Worm (Caenorhabditis elegans) whole organism, young adult: ENCODE results near the gene pho-7.

Source experiments
- B0019.2 ChIP-seq: fragments of 200-800 bp; sonication (Bioruptor generic); conservative IDR thresholded peaks from 2 replicates; pipeline ENCODE4 v1.3.6; 2022; ENCODE audit warnings: missing genetic modification reagents, missing genetic modification characterization, missing compliant biosample characterization
- B0261.1 ChIP-seq: sonication (generic microtip); optimal IDR thresholded peaks from 2 replicates; lab custom pipeline; 2016; ENCODE audit warnings: mild to moderate bottlenecking, missing genetic modification characterization, moderate library complexity, missing compliant biosample characterization
- F10E7.11 ChIP-seq: sonication (generic microtip); optimal IDR thresholded peaks from 2 replicates; lab custom pipeline; 2017; ENCODE audit warnings: mild to moderate bottlenecking, missing genetic modification characterization, moderate library complexity, missing compliant biosample characterization
- F37B4.10 ChIP-seq: fragments of 200-800 bp; sonication (Bioruptor generic); IDR thresholded peaks from 2 replicates; pipeline ENCODE4 v1.3.6; 2022; ENCODE audit warnings: missing genetic modification characterization, missing compliant biosample characterization
- F39B2.1 ChIP-seq: fragments of 200-800 bp; sonication (Bioruptor generic); IDR thresholded peaks from 2 replicates; pipeline ENCODE4 v1.3.6; 2022; ENCODE audit warnings: missing genetic modification reagents, missing genetic modification characterization, missing compliant biosample characterization
- K11D2.4 ChIP-seq: fragments of 200-800 bp; sonication (Bioruptor generic); IDR thresholded peaks from 2 replicates; pipeline ENCODE4 v1.3.6; 2022; ENCODE audit warnings: missing genetic modification reagents, missing genetic modification characterization, missing compliant biosample characterization
- T07F8.4 ChIP-seq: sonication (generic microtip); optimal IDR thresholded peaks from 2 replicates; lab custom pipeline; 2016; ENCODE audit warnings: mild to moderate bottlenecking, missing genetic modification characterization, moderate library complexity, missing compliant biosample characterization
- T26A5.8 ChIP-seq: sonication (generic microtip); optimal IDR thresholded peaks from 2 replicates; lab custom pipeline; 2016; ENCODE audit warnings: missing genetic modification characterization, missing compliant biosample characterization
- Y79H2A.3 ChIP-seq: fragments of 200-800 bp; sonication (Bioruptor generic); conservative IDR thresholded peaks from 2 replicates; pipeline ENCODE4 v1.3.6; 2022; ENCODE audit warnings: missing genetic modification reagents, missing genetic modification characterization, missing compliant biosample characterization
- aptf-2 ChIP-seq: fragments of 200-800 bp; sonication (Bioruptor generic); conservative IDR thresholded peaks from 2 replicates; pipeline ENCODE4 v1.3.6; 2022; ENCODE audit warnings: missing genetic modification reagents, missing genetic modification characterization, missing compliant biosample characterization
- atf-7 ChIP-seq: sonication (generic microtip); optimal IDR thresholded peaks from 2 replicates; lab custom pipeline; 2017; ENCODE audit warnings: mild to moderate bottlenecking, missing genetic modification characterization, missing compliant biosample characterization
- athp-1 ChIP-seq: sonication (generic microtip); optimal IDR thresholded peaks from 2 replicates; lab custom pipeline; 2017; ENCODE audit warnings: mild to moderate bottlenecking, missing genetic modification characterization, missing compliant biosample characterization
- attf-5 ChIP-seq: fragments of 200-800 bp; sonication (Bioruptor generic); optimal IDR thresholded peaks from 2 replicates; lab custom pipeline; 2018; ENCODE audit warnings: mild to moderate bottlenecking, missing genetic modification characterization, missing compliant biosample characterization
- bed-1 ChIP-seq: fragments of 200-800 bp; sonication (Bioruptor generic); IDR thresholded peaks from 2 replicates; pipeline ENCODE4 v1.3.6; 2022; ENCODE audit warnings: missing genetic modification reagents, missing genetic modification characterization, missing compliant biosample characterization
- bed-2 ChIP-seq: fragments of 200-800 bp; sonication (Bioruptor generic); IDR thresholded peaks from 2 replicates; pipeline ENCODE4 v1.3.6; 2022; ENCODE audit warnings: missing genetic modification reagents, missing genetic modification characterization, missing compliant biosample characterization
- cebp-1 ChIP-seq, 2 experiments: fragments of 200-800 bp in 1 of 2; sonication (Bioruptor generic) in 1 of 2; sonication (generic microtip) in 1 of 2; IDR thresholded peaks in 1 of 2; optimal IDR thresholded peaks in 1 of 2; 2 replicates each; pipeline versions ENCODE4 v1.3.6 to Lab custom; 2017 to 2022; ENCODE audit warnings: missing compliant biosample characterization in 2 of 2, missing genetic modification characterization in 2 of 2, mild to moderate bottlenecking in 1 of 2, missing genetic modification reagents in 1 of 2, moderate library complexity in 1 of 2
- ceh-100 ChIP-seq: fragments of 200-800 bp; sonication (Bioruptor generic); IDR thresholded peaks from 2 replicates; pipeline ENCODE4 v1.3.6; 2022; ENCODE audit warnings: missing genetic modification reagents, missing genetic modification characterization, missing compliant biosample characterization
- ceh-91 ChIP-seq: fragments of 200-800 bp; sonication (Bioruptor generic); IDR thresholded peaks from 2 replicates; pipeline ENCODE4 v1.3.6; 2022; ENCODE audit warnings: missing genetic modification reagents, missing genetic modification characterization, missing compliant biosample characterization
- die-1 ChIP-seq: sonication (generic microtip); optimal IDR thresholded peaks from 2 replicates; lab custom pipeline; 2016; ENCODE audit warnings: missing genotype, mild to moderate bottlenecking, missing genetic modification characterization, missing compliant biosample characterization
- dpl-1 ChIP-seq: fragments of 150-350 bp; optimal IDR thresholded peaks from 2 replicates; lab custom pipeline; 2014; ENCODE audit warnings: missing biosample characterization, missing genetic modification reagents, missing genetic modification characterization
- egl-44 ChIP-seq: fragments of 200-800 bp; sonication (Bioruptor generic); IDR thresholded peaks from 2 replicates; pipeline ENCODE4 v1.3.6; 2022; ENCODE audit warnings: missing genetic modification reagents, missing genetic modification characterization, missing compliant biosample characterization
- egrh-3 ChIP-seq: fragments of 200-800 bp; sonication (Bioruptor generic); IDR thresholded peaks from 2 replicates; pipeline ENCODE4 v1.3.6; 2022; ENCODE audit warnings: missing genetic modification reagents, missing genetic modification characterization, missing compliant biosample characterization
- ets-4 ChIP-seq: fragments of 200-800 bp; sonication (Bioruptor generic); optimal IDR thresholded peaks from 2 replicates; lab custom pipeline; 2018; ENCODE audit warnings: mild to moderate bottlenecking, missing genetic modification characterization, missing compliant biosample characterization
- fkh-3 ChIP-seq: sonication (generic microtip); optimal IDR thresholded peaks from 2 replicates; lab custom pipeline; 2016; ENCODE audit warnings: mild to moderate bottlenecking, missing genetic modification characterization, missing compliant biosample characterization
- gei-17 ChIP-seq: fragments of 200-800 bp; sonication (Bioruptor generic); optimal IDR thresholded peaks from 2 replicates; lab custom pipeline; 2018; ENCODE audit warnings: mild to moderate bottlenecking, missing genetic modification characterization, missing compliant biosample characterization
- hsf-1 ChIP-seq: fragments of 200-800 bp; sonication (Bioruptor generic); IDR thresholded peaks from 2 replicates; pipeline ENCODE4 v1.3.6; 2022; ENCODE audit warnings: missing genetic modification reagents, missing genetic modification characterization, missing compliant biosample characterization
- let-526 ChIP-seq: fragments of 200-800 bp; sonication (Bioruptor generic); IDR thresholded peaks from 2 replicates; pipeline ENCODE4 v1.3.6; 2022; ENCODE audit warnings: missing genetic modification reagents, missing genetic modification characterization, missing compliant biosample characterization
- lin-35 ChIP-seq, 3 experiments: fragments of 150-350 bp in 2 of 3; sonication (generic microtip) in 1 of 3; optimal IDR thresholded peaks; 2 replicates each; lab custom pipeline; 2014 to 2018; ENCODE audit warnings: missing biosample characterization in 3 of 3, missing genetic modification characterization in 3 of 3, missing genetic modification reagents in 3 of 3
- madf-8 ChIP-seq: fragments of 200-800 bp; sonication (Bioruptor generic); conservative IDR thresholded peaks from 2 replicates; pipeline ENCODE4 v1.3.6; 2022; ENCODE audit warnings: missing genetic modification reagents, missing genetic modification characterization, missing compliant biosample characterization
- mel-28 ChIP-seq: sonication (generic microtip); optimal IDR thresholded peaks from 2 replicates; lab custom pipeline; 2016; ENCODE audit warnings: borderline replicate concordance, mild to moderate bottlenecking, missing genetic modification characterization, missing compliant biosample characterization
- nfyb-1 ChIP-seq: fragments of 200-800 bp; sonication (Bioruptor generic); IDR thresholded peaks from 2 replicates; pipeline ENCODE4 v1.3.6; 2022; ENCODE audit warnings: missing genetic modification reagents, missing genetic modification characterization, missing compliant biosample characterization
- nhr-179 ChIP-seq: sonication (generic microtip); optimal IDR thresholded peaks from 2 replicates; lab custom pipeline; 2016; ENCODE audit warnings: mild to moderate bottlenecking, missing genetic modification characterization, missing compliant biosample characterization
- nhr-27 ChIP-seq: fragments of 200-800 bp; sonication (Bioruptor generic); optimal IDR thresholded peaks from 2 replicates; lab custom pipeline; 2018; ENCODE audit warnings: mild to moderate bottlenecking, missing genetic modification characterization, moderate library complexity, missing compliant biosample characterization
- nhr-80 ChIP-seq: sonication (generic microtip); optimal IDR thresholded peaks from 2 replicates; lab custom pipeline; 2016; ENCODE audit warnings: missing genetic modification characterization, missing compliant biosample characterization
- pha-4 ChIP-seq: fragments of 150-350 bp; sonication (generic microtip); optimal IDR thresholded peaks from 2 replicates; lab custom pipeline; 2014; ENCODE audit warnings: missing biosample characterization, missing genetic modification reagents, missing genetic modification characterization
- rcor-1 ChIP-seq: fragments of 200-800 bp; sonication (Bioruptor generic); IDR thresholded peaks from 2 replicates; pipeline ENCODE4 v1.3.6; 2022; ENCODE audit warnings: missing genetic modification reagents, missing genetic modification characterization, missing compliant biosample characterization
- rec-8 ChIP-seq, 2 experiments: sonication (generic microtip); optimal IDR thresholded peaks; 2 replicates each; lab custom pipeline; 2016; ENCODE audit warnings: mild to moderate bottlenecking in 2 of 2, missing genetic modification characterization in 2 of 2, missing genetic modification reagents in 2 of 2, missing genotype in 2 of 2, missing biosample characterization in 1 of 2, missing compliant biosample characterization in 1 of 2, moderate library complexity in 1 of 2
- rpc-1 ChIP-seq, 2 experiments: fragments of 150-350 bp in 1 of 2; sonication (generic microtip) in 1 of 2; optimal IDR thresholded peaks; 2 replicates each; lab custom pipeline; 2014 to 2018; ENCODE audit warnings: missing biosample characterization in 1 of 2, missing genetic modification characterization in 1 of 2, missing genetic modification reagents in 1 of 2, missing genotype in 1 of 2
- sea-2 ChIP-seq: fragments of 200-800 bp; sonication (Bioruptor generic); IDR thresholded peaks from 2 replicates; pipeline ENCODE4 v1.3.6; 2022; ENCODE audit warnings: missing genetic modification characterization, missing compliant biosample characterization
- sptf-2 ChIP-seq: fragments of 200-800 bp; sonication (Bioruptor generic); optimal IDR thresholded peaks from 2 replicates; lab custom pipeline; 2018; ENCODE audit warnings: mild to moderate bottlenecking, missing genetic modification characterization, missing compliant biosample characterization
- tlf-1 ChIP-seq: fragments of 200-800 bp; sonication (Bioruptor generic); optimal IDR thresholded peaks from 2 replicates; lab custom pipeline; 2018; ENCODE audit warnings: mild to moderate bottlenecking, missing genetic modification characterization, missing compliant biosample characterization
- unc-62 ChIP-seq: fragments of 150-350 bp; optimal IDR thresholded peaks from 2 replicates; lab custom pipeline; 2014; ENCODE audit warnings: missing biosample characterization, missing genetic modification reagents, missing genetic modification characterization
- xnd-1 ChIP-seq: sonication (generic microtip); optimal IDR thresholded peaks from 2 replicates; lab custom pipeline; 2016; ENCODE audit warnings: missing genotype, missing genetic modification reagents, missing genetic modification characterization, missing compliant biosample characterization
- zim-3 ChIP-seq: sonication (generic microtip); optimal IDR thresholded peaks from 2 replicates; lab custom pipeline; 2017; ENCODE audit warnings: mild to moderate bottlenecking, missing genetic modification characterization, moderate library complexity, missing compliant biosample characterization
- ztf-25 ChIP-seq: fragments of 200-800 bp; sonication (Bioruptor generic); IDR thresholded peaks from 2 replicates; pipeline ENCODE4 v1.3.6; 2022; ENCODE audit warnings: missing genetic modification reagents, missing genetic modification characterization, missing compliant biosample characterization
- ztf-6 ChIP-seq: fragments of 200-800 bp; sonication (Bioruptor generic); IDR thresholded peaks from 2 replicates; pipeline ENCODE4 v1.3.6; 2022; ENCODE audit warnings: missing genetic modification reagents, missing genetic modification characterization, missing compliant biosample characterization

pho-7 gene

ce11 chrX:10965508-10965907 is 24.4 kb upstream of the pho-7 start (continued):
- TF ChIP-seq K11D2.4 (GFP tag; lab: Robert Waterston, UW) (no peak), rec-8 (tag; optimal IDR thresholded peaks at IDR 0.05; lab: Kevin White, UChicago) (no peak), egrh-3 (GFP tag; lab: Robert Waterston, UW) (no peak), unc-62 (GFP tag; lab: Kevin White, UChicago) (no peak), ztf-25 (GFP tag; lab: Robert Waterston, UW) (no peak), bed-1 (GFP tag; lab: Robert Waterston, UW) (no peak)

ce11 chrX:10963453-10964046 is 22.4 kb upstream of the pho-7 start, which contains the start of gene nas-10:
TSS of gene nas-10 (minus strand) at chrX:10963503.
- TF ChIP-seq nhr-27 (tag; lab: Kevin White, UChicago) (peak; percentile 59), cebp-1 (GFP tag; IDR thresholded peaks at IDR 0.05; lab: Robert Waterston, UW) (no peak; the same call in 1 of the 2 replicates), cebp-1 (tag; optimal IDR thresholded peaks at IDR 0.05; lab: Kevin White, UChicago) (no peak), B0261.1 (peak; percentile 97), ztf-25 (GFP tag; lab: Robert Waterston, UW) (peak; percentile 78; the same call in 1 of the 2 replicates), pha-4 (tag; lab: Kevin White, UChicago) (no peak), ets-4 (peak; percentile 56), tlf-1 (GFP tag; lab: Kevin White, UChicago) (no peak), fkh-3 (no peak), egl-44 (GFP tag; lab: Robert Waterston, UW) (peak; percentile 88), athp-1 (tag; lab: Kevin White, UChicago) (peak; percentile 41), rcor-1 (GFP tag; lab: Robert Waterston, UW) (peak; percentile 73), atf-7 (peak; percentile 22), xnd-1 (tag; lab: Kevin White, UChicago) (no peak), lin-35 (GFP tag; optimal IDR thresholded peaks at IDR 0.05; lab: Kevin White, UChicago) (no peak), B0019.2 (GFP tag; lab: Robert Waterston, UW) (no peak), attf-5 (GFP tag; lab: Kevin White, UChicago) (peak; percentile 69), nfyb-1 (GFP tag; lab: Robert Waterston, UW) (peak; percentile 85), sea-2 (GFP tag; lab: Robert Waterston, UW) (no peak), Y79H2A.3 (GFP tag; lab: Robert Waterston, UW) (no peak), T07F8.4 (tag; lab: Kevin White, UChicago) (peak; percentile 39), F37B4.10 (GFP tag; lab: Robert Waterston, UW) (no peak), gei-17 (GFP tag; lab: Kevin White, UChicago) (no peak), ztf-6 (GFP tag; lab: Robert Waterston, UW) (no peak), ceh-91 (GFP tag; lab: Robert Waterston, UW) (no peak), sptf-2 (peak; percentile 2), nhr-80 (no peak), madf-8 (GFP tag; lab: Robert Waterston, UW) (no peak), ceh-100 (GFP tag; lab: Robert Waterston, UW) (no peak), die-1 (tag; lab: Kevin White, UChicago) (peak; percentile 89), F10E7.11 (tag; lab: Kevin White, UChicago) (no peak), hsf-1 (GFP tag; lab: Robert Waterston, UW) (no peak), T26A5.8 (tag; lab: Kevin White, UChicago) (peak; percentile 27), rpc-1 (optimal IDR thresholded peaks at IDR 0.05; lab: Kevin White, UChicago) (peak; percentile 91), rpc-1 (tag; optimal IDR thresholded peaks at IDR 0.05; lab: Kevin White, UChicago) (peak; percentile 96), zim-3 (peak; percentile 2), bed-2 (GFP tag; lab: Robert Waterston, UW) (no peak), dpl-1 (no peak), aptf-2 (0 out of 2 replicates have a peak, but pooled peaks have one; percentile 25), mel-28 (tag; lab: Kevin White, UChicago) (peak; percentile 40), let-526 (GFP tag; lab: Robert Waterston, UW) (peak; percentile 81), nhr-179 (peak; percentile 64), F39B2.1 (GFP tag; lab: Robert Waterston, UW) (no peak)
